Worm (Caenorhabditis elegans) whole organism, mixed stage, embryonic: ENCODE data around the gene K09E9.7.

Experiments
- cnd-1 ChIP-seq: fragments of 200-800 bp; sonication (Bioruptor generic); optimal IDR thresholded peaks from 2 replicates; lab custom pipeline; 2018; ENCODE audit warnings: mild to moderate bottlenecking, missing genetic modification characterization, missing compliant biosample characterization
- elt-1 ChIP-seq: sonication (generic microtip); optimal IDR thresholded peaks from 2 replicates; lab custom pipeline; 2017; ENCODE audit warnings: missing genetic modification characterization, mild to moderate bottlenecking, missing compliant biosample characterization, antibody characterized with exemption, moderate library complexity, borderline replicate concordance; ENCODE audit not compliant: insufficient read depth
- lsy-2 ChIP-seq: fragments of 150-350 bp; optimal IDR thresholded peaks from 2 replicates; lab custom pipeline; 2014; ENCODE audit warnings: missing biosample characterization, missing genetic modification characterization
- mab-5 ChIP-seq: fragments of 150-350 bp; optimal IDR thresholded peaks from 2 replicates; lab custom pipeline; 2014; ENCODE audit warnings: missing biosample characterization, missing genetic modification characterization
- mep-1 ChIP-seq: fragments of 150-350 bp; optimal IDR thresholded peaks from 2 replicates; lab custom pipeline; 2017; ENCODE audit warnings: missing biosample characterization, missing genetic modification reagents, missing genetic modification characterization, inconsistent platforms
- nhr-2 ChIP-seq: fragments of 150-350 bp; optimal IDR thresholded peaks from 2 replicates; lab custom pipeline; 2014; ENCODE audit warnings: missing biosample characterization, missing genetic modification characterization
- nhr-28 ChIP-seq: fragments of 150-350 bp; optimal IDR thresholded peaks from 2 replicates; lab custom pipeline; 2014; ENCODE audit warnings: missing biosample characterization, missing genetic modification characterization
- nhr-76 ChIP-seq: sonication (generic microtip); optimal IDR thresholded peaks from 2 replicates; lab custom pipeline; 2017; ENCODE audit warnings: missing biosample characterization, missing genetic modification characterization
- pha-4 ChIP-seq: fragments of 150-350 bp; optimal IDR thresholded peaks from 2 replicates; lab custom pipeline; 2018; ENCODE audit warnings: missing biosample characterization, missing genetic modification reagents, missing genetic modification characterization
- snpc-4 ChIP-seq: fragments of 150-350 bp; optimal IDR thresholded peaks from 2 replicates; lab custom pipeline; 2014; ENCODE audit warnings: missing biosample characterization, missing genetic modification characterization
- tbx-8 ChIP-seq: fragments of 200-800 bp; sonication (Bioruptor generic); optimal IDR thresholded peaks from 2 replicates; lab custom pipeline; 2018; ENCODE audit warnings: mild to moderate bottlenecking, missing genetic modification characterization, moderate library complexity, missing compliant biosample characterization
- unc-39 ChIP-seq: fragments of 150-350 bp; optimal IDR thresholded peaks from 2 replicates; lab custom pipeline; 2014; ENCODE audit warnings: missing biosample characterization, missing genetic modification characterization
- unc-62 ChIP-seq: fragments of 150-350 bp; optimal IDR thresholded peaks from 2 replicates; lab custom pipeline; 2014; ENCODE audit warnings: missing biosample characterization, missing genetic modification reagents, missing genetic modification characterization
- ztf-11 ChIP-seq: fragments of 150-350 bp; optimal IDR thresholded peaks from 2 replicates; lab custom pipeline; 2014; ENCODE audit warnings: missing biosample characterization, missing genetic modification characterization

- TF ChIP-seq unc-39 = no peak
- TF ChIP-seq lsy-2 (tag; lab: Kevin White, UChicago) = no peak
- TF ChIP-seq cnd-1 (tag; lab: Kevin White, UChicago) = no peak
- no peak for TF ChIP-seq pha-4 (tag; lab: Kevin White, UChicago)
- TF ChIP-seq mab-5 = no peak
- no peak for TF ChIP-seq snpc-4 (tag; lab: Kevin White, UChicago)
- TF ChIP-seq nhr-28 (tag; lab: Kevin White, UChicago) = no peak
- TF ChIP-seq elt-1 (tag; lab: Kevin White, UChicago) = no peak
- no peak for TF ChIP-seq mep-1 (tag; lab: Kevin White, UChicago)
- TF ChIP-seq nhr-76 (tag; lab: Kevin White, UChicago) = no peak
- TF ChIP-seq nhr-2 (tag; lab: Kevin White, UChicago) = no peak
- TF ChIP-seq unc-62 = no peak
- TF ChIP-seq tbx-8 (GFP tag; lab: Kevin White, UChicago) = no peak
- no peak for TF ChIP-seq ztf-11 (tag; lab: Kevin White, UChicago)
These were observed 1.9 kb downstream of the K09E9.7 start, which contains the start of gene H08J19.1 for ce11 chrX:15642638-15643037.
